Worm (Caenorhabditis elegans): Measurements from ENCODE around the gene T03F6.3.

DNA sequence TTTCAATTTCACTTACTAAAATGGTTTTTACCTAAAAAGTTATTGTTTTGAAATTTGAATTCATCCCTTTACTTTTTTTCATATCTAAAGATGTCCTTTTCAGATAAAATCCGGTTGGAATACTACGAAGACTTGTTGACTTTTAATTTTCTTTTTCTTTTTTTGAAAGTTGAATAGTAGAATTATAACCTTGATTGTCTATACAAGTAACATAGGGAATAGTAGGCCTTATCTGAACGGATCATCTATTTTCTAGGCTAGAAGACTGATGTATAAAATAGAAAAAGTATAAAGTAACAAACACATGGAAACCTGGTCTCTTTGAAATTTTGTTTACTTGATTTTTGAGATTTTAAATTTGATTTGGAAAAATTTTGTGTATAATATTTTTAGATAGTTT lies 8.3 kb upstream of the T03F6.3 start:
- TF ChIP-seq cog-1 (tag; optimal IDR thresholded peaks at IDR 0.05), result no peak
- no peak for TF ChIP-seq klf-2 (GFP tag; conservative IDR thresholded peaks at IDR 0.05)
- no peak for TF ChIP-seq tab-1 (GFP tag; IDR thresholded peaks at IDR 0.05)
- TF ChIP-seq ztf-29 (GFP tag; IDR thresholded peaks at IDR 0.05), result no peak
